Fruit fly (Drosophila melanogaster) whole organism, embryonic: ENCODE results near the gene twr.

Experiments used
- Ada2b ChIP-seq: fragments of 200-800 bp; sonication (Bioruptor generic); IDR thresholded peaks from 2 replicates; pipeline ENCODE4 v1.3.6; 2022; ENCODE audit warnings: missing biosample characterization, missing genetic modification characterization
- Atf-2 ChIP-seq: fragments of 200-800 bp; sonication (Bioruptor generic); optimal IDR thresholded peaks from 2 replicates; lab custom pipeline; 2016; ENCODE audit warnings: missing biosample characterization, missing genetic modification characterization
- Blimp-1 ChIP-seq: fragments of 200-800 bp; sonication (Bioruptor generic); optimal IDR thresholded peaks from 3 replicates; lab custom pipeline; 2018; ENCODE audit warnings: missing biosample characterization, missing genetic modification characterization, mild to moderate bottlenecking, moderate library complexity, missing genetic modification reagents
- CG10147 ChIP-seq: fragments of 200-800 bp; sonication (Bioruptor generic); optimal IDR thresholded peaks from 2 replicates; lab custom pipeline; 2019; ENCODE audit warnings: missing biosample characterization, mild to moderate bottlenecking, missing genetic modification characterization, moderate library complexity
- CG10267 ChIP-seq: fragments of 200-800 bp; sonication (Bioruptor generic); optimal IDR thresholded peaks from 2 replicates; lab custom pipeline; 2018; ENCODE audit warnings: missing biosample characterization, mild to moderate bottlenecking, missing genetic modification characterization, moderate library complexity
- CG12299 ChIP-seq: fragments of 200-800 bp; sonication (Bioruptor generic); optimal IDR thresholded peaks from 2 replicates; lab custom pipeline; 2018; ENCODE audit warnings: missing biosample characterization, mild to moderate bottlenecking, missing genetic modification characterization
- CG12391 ChIP-seq: fragments of 200-800 bp; sonication (Bioruptor generic); optimal IDR thresholded peaks from 3 replicates; lab custom pipeline; 2018; ENCODE audit warnings: missing biosample characterization, mild to moderate bottlenecking, missing genetic modification characterization, moderate library complexity
- CG13123 ChIP-seq: fragments of 200-800 bp; sonication (Bioruptor generic); optimal IDR thresholded peaks from 2 replicates; lab custom pipeline; 2016; ENCODE audit warnings: missing biosample characterization, missing genetic modification characterization
- CG1529 ChIP-seq: fragments of 200-800 bp; sonication (Bioruptor generic); optimal IDR thresholded peaks from 3 replicates; lab custom pipeline; 2018; ENCODE audit warnings: missing biosample characterization, missing genetic modification characterization
- CG17361 ChIP-seq: fragments of 200-800 bp; sonication (Bioruptor generic); IDR thresholded peaks from 3 replicates; pipeline ENCODE4 v1.3.6; 2022; ENCODE audit warnings: missing biosample characterization, missing genetic modification characterization
- CG17829 ChIP-seq: fragments of 200-800 bp; optimal IDR thresholded peaks from 2 replicates; lab custom pipeline; 2019; ENCODE audit warnings: missing biosample characterization, mild to moderate bottlenecking, missing genetic modification characterization, moderate library complexity
- CG18619 ChIP-seq: fragments of 200-800 bp; sonication (Bioruptor generic); optimal IDR thresholded peaks from 3 replicates; lab custom pipeline; 2017; ENCODE audit warnings: missing biosample characterization, mild to moderate bottlenecking, missing genetic modification characterization
- CG2712 ChIP-seq: fragments of 200-800 bp; optimal IDR thresholded peaks from 3 replicates; lab custom pipeline; 2019; ENCODE audit warnings: missing biosample characterization, mild to moderate bottlenecking, missing genetic modification characterization, moderate library complexity
- CG34422 ChIP-seq: fragments of 200-800 bp; sonication (Bioruptor generic); IDR thresholded peaks from 3 replicates; pipeline ENCODE4 v1.3.6; 2022; ENCODE audit warnings: missing biosample characterization, missing genetic modification characterization
- CG43689 ChIP-seq: fragments of 200-800 bp; sonication (Bioruptor generic); IDR thresholded peaks from 2 replicates; pipeline ENCODE4 v1.3.6; 2022; ENCODE audit warnings: missing biosample characterization, missing genetic modification characterization
- CG4424 ChIP-seq: fragments of 200-800 bp; sonication (Bioruptor generic); optimal IDR thresholded peaks from 3 replicates; lab custom pipeline; 2016; ENCODE audit warnings: missing biosample characterization, missing genetic modification characterization
- CG5180 ChIP-seq: fragments of 200-800 bp; sonication (Bioruptor generic); optimal IDR thresholded peaks from 3 replicates; lab custom pipeline; 2017; ENCODE audit warnings: missing biosample characterization, missing genetic modification characterization, mild to moderate bottlenecking, moderate library complexity, missing genetic modification reagents
- CG6175 ChIP-seq: fragments of 200-800 bp; sonication (Bioruptor generic); IDR thresholded peaks from 3 replicates; pipeline ENCODE4 v1.3.6; 2022; ENCODE audit warnings: missing biosample characterization, missing genetic modification characterization
- CG6254 ChIP-seq: fragments of 200-800 bp; sonication (Bioruptor generic); optimal IDR thresholded peaks from 3 replicates; lab custom pipeline; 2017; ENCODE audit warnings: mild to moderate bottlenecking, missing biosample characterization, missing genetic modification reagents, missing genetic modification characterization
- CG6689 ChIP-seq: fragments of 200-800 bp; sonication (Bioruptor generic); IDR thresholded peaks from 2 replicates; pipeline ENCODE4 v1.3.6; 2022; ENCODE audit warnings: missing biosample characterization, missing genetic modification characterization
- CG6791 ChIP-seq: fragments of 200-800 bp; sonication (Bioruptor generic); IDR thresholded peaks from 3 replicates; pipeline ENCODE4 v1.3.6; 2022; ENCODE audit warnings: missing biosample characterization, missing genetic modification characterization; ENCODE audit not compliant: partially characterized antibody
- CG7271 ChIP-seq: fragments of 200-800 bp; sonication (Bioruptor generic); optimal IDR thresholded peaks from 2 replicates; lab custom pipeline; 2018; ENCODE audit warnings: missing biosample characterization, mild to moderate bottlenecking, missing genetic modification characterization, moderate library complexity
- CG7987 ChIP-seq: fragments of 200-800 bp; sonication (Bioruptor generic); optimal IDR thresholded peaks from 2 replicates; lab custom pipeline; 2018; ENCODE audit warnings: missing biosample characterization, mild to moderate bottlenecking, missing genetic modification characterization, moderate library complexity
- Chrac-16 ChIP-seq: fragments of 200-800 bp; sonication (Bioruptor generic); optimal IDR thresholded peaks from 3 replicates; lab custom pipeline; 2016; ENCODE audit warnings: missing biosample characterization, missing genetic modification characterization
- CkIIα-i1 ChIP-seq: fragments of 200-800 bp; sonication (Bioruptor generic); IDR thresholded peaks from 2 replicates; pipeline ENCODE4 v1.3.6; 2022; ENCODE audit warnings: missing biosample characterization, missing genetic modification characterization
- D19A ChIP-seq: fragments of 200-800 bp; optimal IDR thresholded peaks from 3 replicates; lab custom pipeline; 2019; ENCODE audit warnings: missing biosample characterization, mild to moderate bottlenecking, missing genetic modification characterization, moderate library complexity
- Dek ChIP-seq: fragments of 200-800 bp; sonication (Bioruptor generic); optimal IDR thresholded peaks from 3 replicates; lab custom pipeline; 2019; ENCODE audit warnings: missing biosample characterization, mild to moderate bottlenecking, missing genetic modification characterization, moderate library complexity
- H2.0 ChIP-seq: fragments of 200-800 bp; sonication (Bioruptor generic); IDR thresholded peaks from 2 replicates; pipeline ENCODE4 v1.3.6; 2022; ENCODE audit warnings: missing biosample characterization, missing genetic modification characterization
- Hsf ChIP-seq: fragments of 200-800 bp; sonication (Bioruptor generic); optimal IDR thresholded peaks from 3 replicates; lab custom pipeline; 2016; ENCODE audit warnings: missing biosample characterization, missing genetic modification characterization
- MBD-R2 ChIP-seq: fragments of 200-800 bp; sonication (Bioruptor generic); IDR thresholded peaks from 2 replicates; pipeline ENCODE4 v1.3.6; 2022; ENCODE audit warnings: missing biosample characterization, missing genetic modification characterization
- Mrtf ChIP-seq: fragments of 200-800 bp; sonication (Bioruptor generic); IDR thresholded peaks from 3 replicates; pipeline ENCODE4 v1.3.6; 2022; ENCODE audit warnings: missing biosample characterization, missing genetic modification characterization
- NFAT ChIP-seq: fragments of 200-800 bp; sonication (Bioruptor generic); IDR thresholded peaks from 2 replicates; pipeline ENCODE4 v1.3.6; 2022; ENCODE audit warnings: missing biosample characterization, missing genetic modification characterization
- Neu2 ChIP-seq: fragments of 200-800 bp; sonication (Bioruptor generic); optimal IDR thresholded peaks from 3 replicates; lab custom pipeline; 2016; ENCODE audit warnings: missing biosample characterization, missing genetic modification characterization, borderline replicate concordance
- Sry-β ChIP-seq: fragments of 200-800 bp; sonication (Bioruptor generic); optimal IDR thresholded peaks from 2 replicates; lab custom pipeline; 2018; ENCODE audit warnings: missing biosample characterization, mild to moderate bottlenecking, missing genetic modification characterization, moderate library complexity
- al ChIP-seq: fragments of 200-800 bp; sonication (Bioruptor generic); IDR thresholded peaks from 2 replicates; pipeline ENCODE4 v1.3.6; 2022; ENCODE audit warnings: missing biosample characterization, missing genetic modification characterization
- aop ChIP-seq: fragments of 200-800 bp; sonication (Bioruptor generic); IDR thresholded peaks from 2 replicates; pipeline ENCODE4 v1.3.6; 2022; ENCODE audit warnings: missing biosample characterization, missing genetic modification characterization
- br ChIP-seq: fragments of >200 bp; optimal IDR thresholded peaks from 2 replicates; lab custom pipeline; 2017
- bsh ChIP-seq, 2 experiments: fragments of 200-800 bp; sonication (Bioruptor generic); optimal IDR thresholded peaks; 2 replicates each; lab custom pipeline; 2017 to 2018; ENCODE audit warnings: mild to moderate bottlenecking in 2 of 2, missing biosample characterization in 2 of 2, missing genetic modification characterization in 2 of 2, moderate library complexity in 1 of 2
- crc ChIP-seq: fragments of 200-800 bp; sonication (Bioruptor generic); optimal IDR thresholded peaks from 2 replicates; lab custom pipeline; 2016; ENCODE audit warnings: missing biosample characterization, missing genetic modification characterization
- eve ChIP-seq, 2 experiments: fragments of >200 bp; optimal IDR thresholded peaks; 2 replicates each; lab custom pipeline; 2017; ENCODE audit warnings: missing biosample characterization in 2 of 2, missing genetic modification characterization in 2 of 2
- fu2 ChIP-seq: fragments of 200-800 bp; sonication (Bioruptor generic); optimal IDR thresholded peaks from 2 replicates; lab custom pipeline; 2016; ENCODE audit warnings: missing biosample characterization, missing genetic modification characterization
- luna ChIP-seq: fragments of 200-800 bp; sonication (Bioruptor generic); optimal IDR thresholded peaks from 2 replicates; lab custom pipeline; 2016; ENCODE audit warnings: missing biosample characterization, missing genetic modification characterization
- nerfin-1 ChIP-seq: fragments of 200-800 bp; sonication (Bioruptor generic); optimal IDR thresholded peaks from 3 replicates; lab custom pipeline; 2019; ENCODE audit warnings: missing biosample characterization, mild to moderate bottlenecking, missing genetic modification characterization, moderate library complexity
- nmo ChIP-seq: fragments of 200-800 bp; sonication (Bioruptor generic); optimal IDR thresholded peaks from 2 replicates; lab custom pipeline; 2018; ENCODE audit warnings: missing biosample characterization, mild to moderate bottlenecking, missing genetic modification characterization, moderate library complexity
- p53 ChIP-seq: fragments of 200-800 bp; sonication (Bioruptor generic); optimal IDR thresholded peaks from 2 replicates; lab custom pipeline; 2016; ENCODE audit warnings: missing biosample characterization, missing genetic modification characterization
- phol ChIP-seq: fragments of 200-800 bp; sonication (Bioruptor generic); optimal IDR thresholded peaks from 3 replicates; lab custom pipeline; 2018; ENCODE audit warnings: missing biosample characterization, mild to moderate bottlenecking, missing genetic modification characterization, moderate library complexity
- sens ChIP-seq: fragments of 200-800 bp; sonication (Bioruptor generic); peaks from one replicate; lab custom pipeline; 2016; ENCODE audit warnings: missing biosample characterization, missing genetic modification characterization
- stc ChIP-seq: fragments of 200-800 bp; sonication (Bioruptor generic); IDR thresholded peaks from 2 replicates; pipeline ENCODE4 v1.3.6; 2022; ENCODE audit warnings: missing biosample characterization, missing genetic modification characterization
- tap ChIP-seq: fragments of 200-800 bp; optimal IDR thresholded peaks from 3 replicates; lab custom pipeline; 2019; ENCODE audit warnings: missing biosample characterization, mild to moderate bottlenecking, missing genetic modification characterization, moderate library complexity
- toy ChIP-seq: fragments of 200-800 bp; sonication (Bioruptor generic); IDR thresholded peaks from 2 replicates; pipeline ENCODE4 v1.3.6; 2022; ENCODE audit warnings: missing biosample characterization, missing genetic modification characterization
- zen ChIP-seq: fragments of 200-800 bp; sonication (Bioruptor generic); optimal IDR thresholded peaks from 3 replicates; lab custom pipeline; 2018; ENCODE audit warnings: missing biosample characterization, mild to moderate bottlenecking, missing genetic modification characterization, moderate library complexity
- zf30C ChIP-seq: fragments of 200-800 bp; sonication (Bioruptor generic); optimal IDR thresholded peaks from 3 replicates; lab custom pipeline; 2018; ENCODE audit warnings: missing biosample characterization, mild to moderate bottlenecking, missing genetic modification characterization

Gene twr

dm6 chr3R:6674548-6674947, 16.9 kb downstream of the twr start (continued):
- TF ChIP-seq CG4424 (GFP tag; lab: Kevin White, UChicago) (peak; percentile 25), MBD-R2 (GFP tag; lab: Robert Waterston, UW) (no peak), phol (peak; percentile 55), br (lab: Kevin White, UChicago) (no peak), CG12299 (no peak), CG10267 (tag; lab: Kevin White, UChicago) (peak; percentile 30), stc (GFP tag; lab: Robert Waterston, UW) (no peak), CkIIα-i1 (GFP tag; lab: Robert Waterston, UW) (no peak), p53 (GFP tag; lab: Kevin White, UChicago) (no peak), CG5180 (GFP tag; lab: Kevin White, UChicago) (peak; percentile 14), nerfin-1 (no peak), Neu2 (no peak), CG34422 (GFP tag; lab: Robert Waterston, UW) (0 out of 3 replicates have a peak, but pooled peaks have one; percentile 31), CG2712 (tag; lab: Kevin White, UChicago) (peak; percentile 67), CG13123 (no peak), al (GFP tag; lab: Robert Waterston, UW) (no peak), CG6791 (GFP tag; lab: Robert Waterston, UW) (no peak), fu2 (GFP tag; lab: Kevin White, UChicago) (no peak), H2.0 (GFP tag; lab: Robert Waterston, UW) (no peak), Mrtf (GFP tag; lab: Robert Waterston, UW) (no peak), CG18619 (GFP tag; lab: Kevin White, UChicago) (no peak), Ada2b (GFP tag; lab: Robert Waterston, UW) (no peak), D19A (tag; lab: Kevin White, UChicago) (peak; percentile 53), CG1529 (GFP tag; lab: Kevin White, UChicago) (no peak), nmo (peak; percentile 39), Hsf (GFP tag; lab: Kevin White, UChicago) (no peak), eve (GFP tag; optimal IDR thresholded peaks at IDR 0.05; lab: Kevin White, UChicago) (no peak), aop (GFP tag; lab: Robert Waterston, UW) (no peak), CG12391 (tag; lab: Kevin White, UChicago) (peak; percentile 25), CG7987 (no peak), zf30C (GFP tag; lab: Kevin White, UChicago) (peak; percentile 22), CG17361 (GFP tag; lab: Robert Waterston, UW) (peak; percentile 50; the same call in 1 of the 3 replicates), Sry-β (GFP tag; lab: Kevin White, UChicago) (no peak), Chrac-16 (GFP tag; lab: Kevin White, UChicago) (no peak), crc (GFP tag; lab: Kevin White, UChicago) (no peak), CG17829 (peak; percentile 51), CG6689 (GFP tag; lab: Robert Waterston, UW) (peak; percentile 36; the same call in 1 of the 2 replicates), CG7271 (tag; lab: Kevin White, UChicago) (no peak), CG43689 (no peak), sens (GFP tag; lab: Kevin White, UChicago) (peak; percentile 79), Atf-2 (no peak), CG6175 (no peak), CG10147 (GFP tag; lab: Kevin White, UChicago) (no peak), toy (GFP tag; lab: Robert Waterston, UW) (no peak), NFAT (GFP tag; lab: Robert Waterston, UW) (no peak), bsh (GFP tag; optimal IDR thresholded peaks at IDR 0.05; lab: Kevin White, UChicago) (peak in 1 of 2 experiments; percentile 72), CG6254 (GFP tag; lab: Kevin White, UChicago) (peak; percentile 6), tap (tag; lab: Kevin White, UChicago) (no peak), luna (GFP tag; lab: Kevin White, UChicago) (no peak), zen (no peak), Dek (tag; lab: Kevin White, UChicago) (no peak), Blimp-1 (GFP tag; lab: Kevin White, UChicago) (peak; percentile 62)
